Worm (Caenorhabditis elegans) whole organism, L4 larva: ENCODE results near the gene F17E9.18.

Experiments
- ceh-44 ChIP-seq: fragments of 200-800 bp; sonication (Bioruptor generic); IDR thresholded peaks from 2 replicates; pipeline ENCODE4 v1.3.6; 2022; ENCODE audit warnings: missing genetic modification reagents, missing genetic modification characterization, missing compliant biosample characterization
- nhr-76 ChIP-seq: fragments of 150-350 bp; optimal IDR thresholded peaks from 2 replicates; lab custom pipeline; 2014; ENCODE audit warnings: missing biosample characterization, missing genetic modification characterization
- nhr-77 ChIP-seq: fragments of 150-350 bp; optimal IDR thresholded peaks from 2 replicates; lab custom pipeline; 2014; ENCODE audit warnings: missing biosample characterization, missing genetic modification characterization
- skn-1 ChIP-seq: fragments of 150-350 bp; optimal IDR thresholded peaks from 2 replicates; lab custom pipeline; 2014; ENCODE audit warnings: missing biosample characterization, missing genetic modification characterization

DNA sequence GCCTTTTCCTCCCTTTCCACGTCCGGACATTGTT is 13.2 kb downstream of the F17E9.18 start, which contains the start of gene his-31:
- no peak for TF ChIP-seq nhr-77 (tag; lab: Kevin White, UChicago)
- TF ChIP-seq skn-1, result no peak
- TF ChIP-seq ceh-44 (GFP tag; lab: Robert Waterston, UW), result no peak
- TF ChIP-seq nhr-76 (tag; lab: Kevin White, UChicago), result no peak
